Fruit fly (Drosophila melanogaster): Measurements from ENCODE around the gene Atg8a.

The Atg8a gene

DNA sequence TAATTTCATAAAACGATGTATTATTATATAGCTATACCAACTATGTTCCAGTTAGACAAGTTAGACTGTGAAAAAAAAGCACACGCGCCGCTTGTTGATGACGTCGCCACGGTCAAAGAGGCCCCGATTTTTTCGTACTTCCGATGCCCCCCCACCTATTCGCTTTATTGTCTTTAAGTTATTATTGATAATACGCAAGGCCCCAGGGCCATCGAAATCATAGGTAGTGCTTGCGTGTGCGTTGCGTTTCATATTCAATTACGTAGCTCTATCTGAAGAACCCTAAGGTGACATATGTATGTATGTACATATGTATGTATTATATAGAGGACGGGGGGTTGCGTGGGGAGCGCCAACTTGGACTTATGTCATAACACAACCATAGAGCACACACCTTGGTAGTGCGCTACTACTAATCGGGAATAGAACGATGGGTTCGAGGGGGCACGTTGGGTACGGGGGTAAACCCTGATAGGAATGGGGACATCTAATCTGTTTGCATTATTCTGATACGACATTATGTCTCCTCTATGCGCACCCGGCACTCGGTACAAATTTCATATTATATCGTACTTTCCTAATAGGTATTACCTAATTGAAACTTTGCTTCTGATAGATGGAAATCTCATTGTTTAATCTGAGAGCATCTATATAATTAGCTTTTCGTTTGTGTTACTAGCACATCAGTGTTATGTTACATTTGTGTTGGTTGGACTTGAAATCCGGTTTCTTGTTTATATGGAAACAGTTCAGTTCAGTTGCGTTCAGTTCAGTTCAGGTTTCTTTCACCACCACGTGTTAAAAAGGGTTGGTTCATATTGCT lies 28.3 kb downstream of the Atg8a start (continued):
- TF ChIP-seq exex (tag; optimal IDR thresholded peaks at IDR 0.05) (peak; percentile 90), CG12769 (tag; optimal IDR thresholded peaks at IDR 0.05) (peak; percentile 69), CHES-1-like (GFP tag; optimal IDR thresholded peaks at IDR 0.05) (no peak), unc-4 (GFP tag; IDR thresholded peaks at IDR 0.05; ENCODE audit: partially characterized antibody) (no peak), CG8924 (tag; optimal IDR thresholded peaks at IDR 0.05) (no peak), Mrtf (GFP tag; IDR thresholded peaks at IDR 0.05) (0 out of 3 replicates have a peak, but pooled peaks have one; percentile 13), fd96Cb (tag; optimal IDR thresholded peaks at IDR 0.05) (no peak), Nf-YC (tag; optimal IDR thresholded peaks at IDR 0.05) (no peak), CG2889 (GFP tag; IDR thresholded peaks at IDR 0.05) (no peak), PHDP (tag; optimal IDR thresholded peaks at IDR 0.05) (no peak), HLH54F (GFP tag; optimal IDR thresholded peaks at IDR 0.05) (no peak), CG8281 (tag; optimal IDR thresholded peaks at IDR 0.05) (no peak), en (GFP tag; optimal IDR thresholded peaks at IDR 0.05) (no peak), crol (GFP tag; IDR thresholded peaks at IDR 0.05) (peak; percentile 95), grn (GFP tag; optimal IDR thresholded peaks at IDR 0.05) (peak; percentile 89), mam (GFP tag; optimal IDR thresholded peaks at IDR 0.05) (no peak), CG17912 (GFP tag; optimal IDR thresholded peaks at IDR 0.05) (no peak), CG9437 (GFP tag; optimal IDR thresholded peaks at IDR 0.05) (peak; percentile 72), aop (GFP tag; IDR thresholded peaks at IDR 0.05) (no peak), vvl (GFP tag; IDR thresholded peaks at IDR 0.05) (peak; percentile 53; the same call in 1 of the 2 replicates), Myb (GFP tag; optimal IDR thresholded peaks at IDR 0.05) (no peak), sob (GFP tag; IDR thresholded peaks at IDR 0.05) (0 out of 2 replicates have a peak, but pooled peaks have one; percentile 12), pros (GFP tag; optimal IDR thresholded peaks at IDR 0.05) (no peak), CG1233 (GFP tag; optimal IDR thresholded peaks at IDR 0.05) (no peak), CG12219 (GFP tag; optimal IDR thresholded peaks at IDR 0.05) (no peak), zf30C (GFP tag; optimal IDR thresholded peaks at IDR 0.05) (no peak), chinmo (GFP tag; IDR thresholded peaks at IDR 0.05; ENCODE audit: partially characterized antibody) (peak; percentile 58; the same call in 1 of the 4 replicates), Dip3 (GFP tag; optimal IDR thresholded peaks at IDR 0.05) (no peak), CG7987 (GFP tag; optimal IDR thresholded peaks at IDR 0.05) (peak; percentile 79), Tbp (GFP tag; optimal IDR thresholded peaks at IDR 0.05) (no peak), CG12104 (GFP tag; optimal IDR thresholded peaks at IDR 0.05) (no peak), sens (GFP tag) (no peak), ci (GFP tag; IDR thresholded peaks at IDR 0.05) (no peak), CG2120 (GFP tag; optimal IDR thresholded peaks at IDR 0.05) (no peak), Hr78 (GFP tag; optimal IDR thresholded peaks at IDR 0.05) (peak in 1 of 2 experiments; percentile 23), knrl (GFP tag; IDR thresholded peaks at IDR 0.05; ENCODE audit: partially characterized antibody) (no peak), CG2199 (GFP tag; IDR thresholded peaks at IDR 0.05) (peak; percentile 54; the same call in 1 of the 3 replicates), chm (GFP tag; IDR thresholded peaks at IDR 0.05) (no peak), HmgD (GFP tag; optimal IDR thresholded peaks at IDR 0.05) (no peak), CG7271 (tag; optimal IDR thresholded peaks at IDR 0.05) (no peak), lab (GFP tag; optimal IDR thresholded peaks at IDR 0.05) (peak; percentile 50), CG43689 (GFP tag; IDR thresholded peaks at IDR 0.05) (no peak), Lim3 (GFP tag; IDR thresholded peaks at IDR 0.05) (no peak), sug (tag; optimal IDR thresholded peaks at IDR 0.05) (peak; percentile 94), HmgZ (tag; optimal IDR thresholded peaks at IDR 0.05) (peak; percentile 31), slou (GFP tag; optimal IDR thresholded peaks at IDR 0.05) (no peak), Taf1 (GFP tag; IDR thresholded peaks at IDR 0.05) (no peak), cg (GFP tag; optimal IDR thresholded peaks at IDR 0.05) (peak; percentile 41), CG10543 (GFP tag; optimal IDR thresholded peaks at IDR 0.05) (peak; percentile 27)
